Worm (Caenorhabditis elegans): ENCODE data around the gene M03A8.3.

- TF ChIP-seq swsn-7 (tag; optimal IDR thresholded peaks at IDR 0.05) = no peak
- no peak for TF ChIP-seq aly-2 (tag; optimal IDR thresholded peaks at IDR 0.05)
- TF ChIP-seq lin-39 (tag; optimal IDR thresholded peaks at IDR 0.05) = no peak
- TF ChIP-seq tbx-2 (tag; optimal IDR thresholded peaks at IDR 0.05) = no peak
- no peak for TF ChIP-seq dpl-1 (GFP tag; optimal IDR thresholded peaks at IDR 0.05)
- no peak for TF ChIP-seq lin-14 (GFP tag; optimal IDR thresholded peaks at IDR 0.05)
- TF ChIP-seq pqm-1 (tag; optimal IDR thresholded peaks at IDR 0.05) = no peak
- TF ChIP-seq hlh-17 (GFP tag; optimal IDR thresholded peaks at IDR 0.05; ENCODE audit: borderline replicate concordance) = no peak
- no peak for TF ChIP-seq fkh-10 (GFP tag; optimal IDR thresholded peaks at IDR 0.05)
- TF ChIP-seq ceh-90 (tag; optimal IDR thresholded peaks at IDR 0.05) = no peak
- no peak for TF ChIP-seq blmp-1 (tag; optimal IDR thresholded peaks at IDR 0.05)
- no peak for TF ChIP-seq lin-35 (GFP tag; optimal IDR thresholded peaks at IDR 0.05)
- TF ChIP-seq aha-1 (tag; optimal IDR thresholded peaks at IDR 0.05) = no peak
- TF ChIP-seq ceh-82 (tag; optimal IDR thresholded peaks at IDR 0.05) = no peak
Observed at ce11 chrX:6761688-6762185, 38.1 kb upstream of the M03A8.3 start, which contains the start of gene abts-4.
